Fruit fly (Drosophila melanogaster) whole organism, embryonic: ENCODE results near the gene Ykt6.

Experiments used
- Bgb ChIP-seq: fragments of 200-800 bp; sonication (Bioruptor generic); IDR thresholded peaks from 2 replicates; pipeline ENCODE4 v1.3.6; 2022; ENCODE audit warnings: missing biosample characterization, missing genetic modification characterization; ENCODE audit not compliant: partially characterized antibody
- C15 ChIP-seq: fragments of 200-800 bp; sonication (Bioruptor generic); IDR thresholded peaks from 3 replicates; pipeline ENCODE4 v1.3.6; 2022; ENCODE audit warnings: missing biosample characterization, missing genetic modification characterization
- CG10366 ChIP-seq: fragments of 200-800 bp; sonication (Bioruptor generic); IDR thresholded peaks from 2 replicates; pipeline ENCODE4 v1.3.6; 2022; ENCODE audit warnings: missing biosample characterization, missing genetic modification characterization
- CG11696 ChIP-seq: fragments of 200-800 bp; sonication (Bioruptor generic); IDR thresholded peaks from 2 replicates; pipeline ENCODE4 v1.3.6; 2022; ENCODE audit warnings: missing biosample characterization, missing genetic modification characterization
- CG12155 ChIP-seq: fragments of 200-800 bp; sonication (Bioruptor generic); optimal IDR thresholded peaks from 3 replicates; lab custom pipeline; 2016; ENCODE audit warnings: missing biosample characterization, missing genetic modification characterization
- CG12236 ChIP-seq: fragments of 200-800 bp; sonication (Bioruptor generic); optimal IDR thresholded peaks from 2 replicates; lab custom pipeline; 2016; ENCODE audit warnings: missing biosample characterization, missing genetic modification characterization
- CG12299 ChIP-seq: fragments of 200-800 bp; sonication (Bioruptor generic); optimal IDR thresholded peaks from 2 replicates; lab custom pipeline; 2018; ENCODE audit warnings: missing biosample characterization, mild to moderate bottlenecking, missing genetic modification characterization
- CG12391 ChIP-seq: fragments of 200-800 bp; sonication (Bioruptor generic); optimal IDR thresholded peaks from 3 replicates; lab custom pipeline; 2018; ENCODE audit warnings: missing biosample characterization, mild to moderate bottlenecking, missing genetic modification characterization, moderate library complexity
- CG13424 ChIP-seq: fragments of 200-800 bp; sonication (Bioruptor generic); optimal IDR thresholded peaks from 2 replicates; lab custom pipeline; 2019; ENCODE audit warnings: missing biosample characterization, mild to moderate bottlenecking, missing genetic modification characterization, moderate library complexity
- CG13894 ChIP-seq: fragments of 200-800 bp; sonication (Bioruptor generic); optimal IDR thresholded peaks from 3 replicates; lab custom pipeline; 2018; ENCODE audit warnings: missing biosample characterization, mild to moderate bottlenecking, missing genetic modification characterization, moderate library complexity
- CG14441 ChIP-seq: fragments of 200-800 bp; sonication (Bioruptor generic); IDR thresholded peaks from 2 replicates; pipeline ENCODE4 v1.3.6; 2022; ENCODE audit warnings: missing biosample characterization, missing genetic modification characterization
- CG14860 ChIP-seq: fragments of 200-800 bp; sonication (Bioruptor generic); IDR thresholded peaks from 3 replicates; pipeline ENCODE4 v1.3.6; 2022; ENCODE audit warnings: missing biosample characterization, missing genetic modification characterization; ENCODE audit not compliant: partially characterized antibody
- CG14965 ChIP-seq: fragments of 200-800 bp; sonication (Bioruptor generic); optimal IDR thresholded peaks from 2 replicates; lab custom pipeline; 2016; ENCODE audit warnings: missing biosample characterization, missing genetic modification characterization, borderline replicate concordance
- CG1602 ChIP-seq: fragments of 200-800 bp; sonication (Bioruptor generic); optimal IDR thresholded peaks from 3 replicates; lab custom pipeline; 2016; ENCODE audit warnings: missing biosample characterization, missing genetic modification characterization
- CG16779 ChIP-seq: fragments of 200-800 bp; sonication (Bioruptor generic); IDR thresholded peaks from 2 replicates; pipeline ENCODE4 v1.3.6; 2022; ENCODE audit warnings: missing biosample characterization, missing genetic modification characterization
- CG2202 ChIP-seq: fragments of 200-800 bp; sonication (Bioruptor generic); optimal IDR thresholded peaks from 2 replicates; lab custom pipeline; 2018; ENCODE audit warnings: missing biosample characterization, mild to moderate bottlenecking, missing genetic modification characterization
- CG3995 ChIP-seq: fragments of 200-800 bp; sonication (Bioruptor generic); optimal IDR thresholded peaks from 3 replicates; lab custom pipeline; 2016; ENCODE audit warnings: missing biosample characterization, missing genetic modification characterization
- CG6791 ChIP-seq: fragments of 200-800 bp; sonication (Bioruptor generic); IDR thresholded peaks from 3 replicates; pipeline ENCODE4 v1.3.6; 2022; ENCODE audit warnings: missing biosample characterization, missing genetic modification characterization; ENCODE audit not compliant: partially characterized antibody
- Dad ChIP-seq: fragments of 200-800 bp; sonication (Bioruptor generic); optimal IDR thresholded peaks from 3 replicates; lab custom pipeline; 2016; ENCODE audit warnings: missing biosample characterization, missing genetic modification characterization
- H15 ChIP-seq: fragments of 200-800 bp; sonication (Bioruptor generic); IDR thresholded peaks from 3 replicates; pipeline ENCODE4 v1.3.6; 2022; ENCODE audit warnings: missing biosample characterization, missing genetic modification characterization
- Hand ChIP-seq: fragments of 200-800 bp; sonication (Bioruptor generic); optimal IDR thresholded peaks from 2 replicates; lab custom pipeline; 2017; ENCODE audit warnings: mild to moderate bottlenecking, missing biosample characterization, missing genetic modification reagents, missing genetic modification characterization
- Hey ChIP-seq: fragments of 200-800 bp; sonication (Bioruptor generic); optimal IDR thresholded peaks from 3 replicates; lab custom pipeline; 2018; ENCODE audit warnings: missing biosample characterization, mild to moderate bottlenecking, missing genetic modification characterization
- HmgZ ChIP-seq: fragments of 200-800 bp; sonication (Bioruptor generic); optimal IDR thresholded peaks from 2 replicates; lab custom pipeline; 2018; ENCODE audit warnings: missing biosample characterization, mild to moderate bottlenecking, missing genetic modification characterization
- Meics ChIP-seq: fragments of 200-800 bp; sonication (Bioruptor generic); optimal IDR thresholded peaks from 2 replicates; lab custom pipeline; 2017; ENCODE audit warnings: missing biosample characterization, mild to moderate bottlenecking, missing genetic modification characterization
- NFAT ChIP-seq: fragments of 200-800 bp; sonication (Bioruptor generic); IDR thresholded peaks from 2 replicates; pipeline ENCODE4 v1.3.6; 2022; ENCODE audit warnings: missing biosample characterization, missing genetic modification characterization
- Pdp1 ChIP-seq, 2 experiments: fragments of 200-800 bp; sonication (Bioruptor generic); optimal IDR thresholded peaks; 3 replicates each; lab custom pipeline; 2016; ENCODE audit warnings: missing biosample characterization in 2 of 2, missing genetic modification characterization in 2 of 2, mild to moderate bottlenecking in 1 of 2, moderate library complexity in 1 of 2
- Side ChIP-seq: fragments of 200-800 bp; sonication (Bioruptor generic); optimal IDR thresholded peaks from 2 replicates; lab custom pipeline; 2016; ENCODE audit warnings: missing biosample characterization, missing genetic modification characterization
- Six4 ChIP-seq: fragments of 200-800 bp; sonication (Bioruptor generic); optimal IDR thresholded peaks from 2 replicates; lab custom pipeline; 2016; ENCODE audit warnings: missing biosample characterization, missing genetic modification characterization
- az2 ChIP-seq: fragments of 200-800 bp; sonication (Bioruptor generic); optimal IDR thresholded peaks from 3 replicates; lab custom pipeline; 2016; ENCODE audit warnings: missing biosample characterization, missing genetic modification characterization
- bowl ChIP-seq: fragments of 200-800 bp; sonication (Bioruptor generic); IDR thresholded peaks from 2 replicates; pipeline ENCODE4 v1.3.6; 2022; ENCODE audit warnings: missing biosample characterization, missing genetic modification characterization
- da ChIP-seq: fragments of 200-800 bp; sonication (Bioruptor generic); optimal IDR thresholded peaks from 2 replicates; lab custom pipeline; 2016; ENCODE audit warnings: missing biosample characterization, missing genetic modification characterization
- dimm ChIP-seq: fragments of 200-800 bp; sonication (Bioruptor generic); IDR thresholded peaks from 2 replicates; pipeline ENCODE4 v1.3.6; 2022; ENCODE audit warnings: missing biosample characterization, missing genetic modification characterization
- ewg ChIP-seq: fragments of 200-800 bp; sonication (Bioruptor generic); optimal IDR thresholded peaks from 3 replicates; lab custom pipeline; 2017; ENCODE audit warnings: mild to moderate bottlenecking, missing biosample characterization, missing genetic modification reagents, missing genetic modification characterization
- gsb ChIP-seq: fragments of 200-800 bp; sonication (Bioruptor generic); IDR thresholded peaks from 2 replicates; pipeline ENCODE4 v1.3.6; 2022; ENCODE audit warnings: missing biosample characterization, missing genetic modification characterization
- hbn ChIP-seq: fragments of 200-800 bp; sonication (Bioruptor generic); IDR thresholded peaks from 2 replicates; pipeline ENCODE4 v1.3.6; 2022; ENCODE audit warnings: missing biosample characterization, missing genetic modification characterization; ENCODE audit not compliant: partially characterized antibody
- ind ChIP-seq: fragments of 200-800 bp; sonication (Bioruptor generic); optimal IDR thresholded peaks from 3 replicates; lab custom pipeline; 2016; ENCODE audit warnings: missing biosample characterization, missing genetic modification characterization
- nerfin-2 ChIP-seq: fragments of 200-800 bp; sonication (Bioruptor generic); IDR thresholded peaks from 2 replicates; pipeline ENCODE4 v1.3.6; 2022; ENCODE audit warnings: missing biosample characterization, missing genetic modification characterization; ENCODE audit not compliant: partially characterized antibody
- pfk ChIP-seq: fragments of 200-800 bp; sonication (Bioruptor generic); optimal IDR thresholded peaks from 2 replicates; lab custom pipeline; 2018; ENCODE audit warnings: missing biosample characterization, mild to moderate bottlenecking, missing genetic modification characterization, moderate library complexity
- pum ChIP-seq: fragments of 200-800 bp; sonication (Bioruptor generic); optimal IDR thresholded peaks from 2 replicates; lab custom pipeline; 2016; ENCODE audit warnings: missing biosample characterization, missing genetic modification characterization
- ro ChIP-seq: fragments of 200-800 bp; sonication (Bioruptor generic); IDR thresholded peaks from 2 replicates; pipeline ENCODE4 v1.3.6; 2022; ENCODE audit warnings: missing biosample characterization, missing genetic modification characterization
- tgo ChIP-seq: fragments of 200-800 bp; sonication (Bioruptor generic); IDR thresholded peaks from 3 replicates; pipeline ENCODE4 v1.3.6; 2022; ENCODE audit warnings: missing biosample characterization, missing genetic modification characterization
- trh ChIP-seq: fragments of 200-800 bp; sonication (Bioruptor generic); optimal IDR thresholded peaks from 2 replicates; lab custom pipeline; 2016; ENCODE audit warnings: missing biosample characterization, missing genetic modification characterization
- unc-4 ChIP-seq: fragments of 200-800 bp; sonication (Bioruptor generic); IDR thresholded peaks from 2 replicates; pipeline ENCODE4 v1.3.6; 2022; ENCODE audit warnings: missing biosample characterization, missing genetic modification characterization; ENCODE audit not compliant: partially characterized antibody
- unpg ChIP-seq: fragments of 200-800 bp; sonication (Bioruptor generic); optimal IDR thresholded peaks from 3 replicates; lab custom pipeline; 2018; ENCODE audit warnings: missing biosample characterization, mild to moderate bottlenecking, missing genetic modification characterization, moderate library complexity

Gene Ykt6

dm6 chrX:7934679-7935078 lies 14.5 kb downstream of the Ykt6 start, which contains the start of gene RpS14b (continued):
- TF ChIP-seq CG3995 (GFP tag; lab: Kevin White, UChicago) (peak; percentile 5), CG14441 (peak; percentile 64), Meics (peak; percentile 85), CG12299 (tag; lab: Kevin White, UChicago) (peak; percentile 38), da (GFP tag; lab: Kevin White, UChicago) (peak; percentile 48), Hey (peak; percentile 52), CG12155 (GFP tag; lab: Kevin White, UChicago) (no peak), dimm (no peak), NFAT (peak; percentile 82), CG12236 (GFP tag; lab: Kevin White, UChicago) (no peak), CG6791 (GFP tag; lab: Robert Waterston, UW) (peak; percentile 68), CG12391 (tag; lab: Kevin White, UChicago) (peak; percentile 45), CG11696 (GFP tag; lab: Robert Waterston, UW) (peak; percentile 35; the same call in 1 of the 2 replicates), trh (GFP tag; lab: Kevin White, UChicago) (no peak), CG2202 (tag; lab: Kevin White, UChicago) (no peak), nerfin-2 (GFP tag; lab: Robert Waterston, UW) (0 out of 2 replicates have a peak, but pooled peaks have one; percentile 38), hbn (GFP tag; lab: Robert Waterston, UW) (peak; percentile 66), tgo (GFP tag; lab: Robert Waterston, UW) (peak; percentile 56; the same call in 2 of the 3 replicates), CG1602 (GFP tag; lab: Kevin White, UChicago) (no peak), az2 (no peak), H15 (GFP tag; lab: Robert Waterston, UW) (peak; percentile 44; the same call in 1 of the 3 replicates), ro (GFP tag; lab: Robert Waterston, UW) (no peak), CG13894 (peak; percentile 41), Six4 (GFP tag; lab: Kevin White, UChicago) (no peak), CG16779 (no peak), ewg (GFP tag; lab: Kevin White, UChicago) (peak; percentile 59), gsb (GFP tag; lab: Robert Waterston, UW) (peak; percentile 51; the same call in 1 of the 2 replicates), HmgZ (tag; lab: Kevin White, UChicago) (peak; percentile 62), CG14965 (GFP tag; lab: Kevin White, UChicago) (no peak), unpg (GFP tag; lab: Kevin White, UChicago) (peak; percentile 51), CG13424 (peak; percentile 23), C15 (GFP tag; lab: Robert Waterston, UW) (peak; percentile 61; the same call in 1 of the 3 replicates), Pdp1 (GFP tag; optimal IDR thresholded peaks at IDR 0.05; lab: Kevin White, UChicago) (peak; percentile 31 to 68), Bgb (peak; percentile 69), pfk (peak; percentile 63), bowl (no peak), ind (GFP tag; lab: Kevin White, UChicago) (peak; percentile 40), Dad (GFP tag; lab: Kevin White, UChicago) (peak; percentile 45), Side (GFP tag; lab: Kevin White, UChicago) (peak; percentile 74), CG14860 (GFP tag; lab: Robert Waterston, UW) (peak; percentile 55; the same call in 2 of the 3 replicates), pum (GFP tag; lab: Kevin White, UChicago) (peak; percentile 3), Hand (no peak), CG10366 (peak; percentile 58), unc-4 (peak; percentile 79)
